Fruit fly (Drosophila melanogaster) whole organism, embryonic: ENCODE data around the gene CG14439.

ENCODE experiments used
- CG16815 ChIP-seq: fragments of 200-800 bp; sonication (Bioruptor generic); optimal IDR thresholded peaks from 3 replicates; lab custom pipeline; 2017; ENCODE audit warnings: missing biosample characterization, mild to moderate bottlenecking, missing genetic modification characterization
- Camta ChIP-seq: fragments of 200-800 bp; sonication (Bioruptor generic); optimal IDR thresholded peaks from 2 replicates; lab custom pipeline; 2016; ENCODE audit warnings: missing biosample characterization, missing genetic modification characterization
- HLH4C ChIP-seq: fragments of 200-800 bp; sonication (Bioruptor generic); IDR thresholded peaks from 3 replicates; pipeline ENCODE4 v1.3.6; 2022; ENCODE audit warnings: missing biosample characterization, missing genetic modification characterization; ENCODE audit not compliant: partially characterized antibody
- Lim3 ChIP-seq: fragments of 200-800 bp; sonication (Bioruptor generic); IDR thresholded peaks from 2 replicates; pipeline ENCODE4 v1.3.6; 2022; ENCODE audit warnings: missing biosample characterization, missing genetic modification characterization
- fru ChIP-seq: fragments of >200 bp; optimal IDR thresholded peaks from 2 replicates; lab custom pipeline; 2017
- lola ChIP-seq, 3 experiments: fragments of >200 bp in 2 of 3; fragments of 200-800 bp in 1 of 3; sonication (Bioruptor generic) in 1 of 3; optimal IDR thresholded peaks; 2 replicates each; lab custom pipeline; 2017 to 2019; ENCODE audit warnings: missing biosample characterization in 3 of 3, missing genetic modification characterization in 3 of 3, mild to moderate bottlenecking in 1 of 3, moderate library complexity in 1 of 3

- TF ChIP-seq HLH4C (GFP tag; lab: Robert Waterston, UW) = no peak
- no peak for TF ChIP-seq lola (GFP tag; optimal IDR thresholded peaks at IDR 0.05; lab: Kevin White, UChicago)
- no peak for TF ChIP-seq fru (lab: Kevin White, UChicago)
- no peak for TF ChIP-seq Lim3 (GFP tag; lab: Robert Waterston, UW)
- TF ChIP-seq Camta (GFP tag; lab: Kevin White, UChicago) = no peak
- no peak for TF ChIP-seq CG16815
Measured at dm6 chrX:6705890-6706289, 41.5 kb upstream of the CG14439 start.
